Worm (Caenorhabditis elegans) whole organism, L4/young adult: ENCODE data around the gene pacl-1.

Source experiments
- W03F9.2 ChIP-seq: fragments of 150-350 bp; optimal IDR thresholded peaks from 2 replicates; lab custom pipeline; 2014; ENCODE audit warnings: missing biosample characterization, missing genetic modification characterization
- dao-5 ChIP-seq: sonication (generic microtip); optimal IDR thresholded peaks from 2 replicates; lab custom pipeline; 2016; ENCODE audit warnings: missing genotype, missing genetic modification characterization, moderate library complexity, missing compliant biosample characterization
- him-1 ChIP-seq: sonication (generic microtip); optimal IDR thresholded peaks from 2 replicates; lab custom pipeline; 2016; ENCODE audit warnings: missing genotype, missing genetic modification reagents, missing genetic modification characterization, missing compliant biosample characterization

DNA sequence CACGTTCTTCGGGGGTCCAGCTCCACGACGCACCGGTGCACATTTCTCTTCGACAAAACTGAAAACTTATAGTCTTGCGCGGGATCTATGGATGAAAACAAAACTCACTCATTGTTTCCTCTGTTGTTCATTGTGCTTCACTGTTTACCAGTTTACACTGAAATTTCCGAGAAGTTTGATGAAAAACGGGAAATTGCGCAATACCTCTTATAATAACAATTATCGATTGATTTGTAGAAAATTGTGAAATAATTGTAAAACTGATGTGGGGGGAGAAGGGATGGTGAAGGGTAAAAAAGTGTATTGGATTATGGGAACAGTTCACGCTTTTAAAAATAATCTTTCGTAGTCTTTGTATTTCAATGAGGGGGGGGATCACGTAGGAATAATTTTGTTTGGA, 45.8 kb downstream of the pacl-1 start:
- TF ChIP-seq him-1 (tag; lab: Kevin White, UChicago) (no peak), dao-5 (tag; lab: Kevin White, UChicago) (no peak), W03F9.2 (tag; lab: Kevin White, UChicago) (no peak)
